Worm (Caenorhabditis elegans): ENCODE data around the gene gldi-6.

DNA sequence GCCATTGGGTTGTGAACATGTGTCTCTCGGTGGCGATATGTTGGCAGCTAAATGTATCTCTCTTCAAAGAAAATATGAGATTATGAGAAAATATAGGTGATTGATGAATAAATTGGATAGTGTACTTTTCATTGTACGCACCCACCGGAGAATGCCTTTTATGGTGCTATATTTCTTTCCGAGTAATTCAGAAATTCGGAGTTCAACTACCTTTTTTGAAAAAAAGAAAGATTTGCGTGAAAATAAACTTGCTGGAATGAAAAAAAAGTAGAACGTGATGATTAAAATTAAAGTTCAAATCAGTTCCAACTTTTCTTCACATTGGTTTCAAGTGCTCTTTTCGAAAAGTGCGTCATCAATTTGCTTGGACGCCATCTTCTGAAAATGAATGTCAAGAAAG is 43.2 kb upstream of the gldi-6 start, which contains the start of gene nep-8:
- TF ChIP-seq W03F9.2 (tag; optimal IDR thresholded peaks at IDR 0.05) (no peak), dao-5 (tag; optimal IDR thresholded peaks at IDR 0.05) (no peak)
